Fruit fly (Drosophila melanogaster) whole organism, prepupa: Measurements from ENCODE around the gene Cp7Fa.

Experiments
- CG10669 ChIP-seq: fragments of 200-800 bp; sonication (Bioruptor generic); optimal IDR thresholded peaks from 3 replicates; lab custom pipeline; 2018; ENCODE audit warnings: missing biosample characterization, mild to moderate bottlenecking, missing genetic modification characterization, moderate library complexity
- CG9139 ChIP-seq: fragments of 200-800 bp; sonication (Bioruptor generic); optimal IDR thresholded peaks from 3 replicates; lab custom pipeline; 2017; ENCODE audit warnings: missing biosample characterization, mild to moderate bottlenecking, missing genetic modification characterization
- Ets96B ChIP-seq: fragments of 200-800 bp; optimal IDR thresholded peaks from 2 replicates; lab custom pipeline; 2019; ENCODE audit warnings: missing biosample characterization, mild to moderate bottlenecking, missing genetic modification characterization, moderate library complexity
- Hr38 ChIP-seq: sonication (Bioruptor generic); optimal IDR thresholded peaks from 2 replicates; lab custom pipeline; 2016; ENCODE audit warnings: missing biosample characterization, missing genetic modification characterization
- OdsH ChIP-seq: fragments of 200-800 bp; sonication (Bioruptor generic); optimal IDR thresholded peaks from 3 replicates; lab custom pipeline; 2016; ENCODE audit warnings: missing biosample characterization, missing genetic modification characterization
- Sox102F ChIP-seq: fragments of 200-800 bp; sonication (Bioruptor generic); optimal IDR thresholded peaks from 2 replicates; lab custom pipeline; 2016; ENCODE audit warnings: missing biosample characterization, mild to moderate bottlenecking, missing genetic modification characterization
- eg ChIP-seq: fragments of 200-800 bp; sonication (Bioruptor generic); IDR thresholded peaks from 3 replicates; pipeline ENCODE4 v1.3.6; 2022; ENCODE audit warnings: missing biosample characterization, missing genetic modification characterization
- lz ChIP-seq: fragments of 200-800 bp; sonication (Bioruptor generic); optimal IDR thresholded peaks from 3 replicates; lab custom pipeline; 2016; ENCODE audit warnings: missing biosample characterization, missing genetic modification characterization
- spab ChIP-seq: fragments of 200-800 bp; sonication (Bioruptor generic); optimal IDR thresholded peaks from 2 replicates; lab custom pipeline; 2017; ENCODE audit warnings: missing biosample characterization, mild to moderate bottlenecking, missing genetic modification characterization, missing genetic modification reagents

DNA sequence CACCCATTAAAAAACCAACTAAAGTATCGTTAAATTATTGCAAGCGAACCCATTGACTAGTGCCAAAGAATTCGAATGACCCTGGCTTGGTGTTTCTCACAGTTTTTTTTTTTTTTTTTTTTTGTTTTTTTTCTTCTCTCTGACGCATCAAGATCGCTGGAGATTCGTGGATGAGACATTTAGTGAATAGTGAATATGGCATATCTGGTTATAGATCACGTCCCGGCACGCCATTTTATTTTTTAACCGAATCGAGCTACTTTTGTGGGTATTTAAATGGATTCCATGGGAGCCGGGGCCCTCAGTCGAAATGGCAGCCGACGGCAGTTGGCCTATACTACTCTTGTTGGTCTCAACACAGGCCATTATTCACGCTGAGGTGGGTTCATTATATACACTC is 6.1 kb downstream of the Cp7Fa start, which contains the start of gene Cp7Fc:
- TF ChIP-seq Sox102F (no peak), eg (no peak), OdsH (GFP tag; lab: Kevin White, UChicago) (no peak), Hr38 (GFP tag; lab: Kevin White, UChicago) (no peak), lz (GFP tag; lab: Kevin White, UChicago) (no peak), spab (GFP tag; lab: Kevin White, UChicago) (no peak), CG9139 (GFP tag; lab: Kevin White, UChicago) (no peak), CG10669 (GFP tag; lab: Kevin White, UChicago) (no peak), Ets96B (tag; lab: Kevin White, UChicago) (no peak)
